Worm (Caenorhabditis elegans) whole organism, L1 larva: ENCODE results near the gene Y58A7A.5.

Experiments
- ces-1 ChIP-seq: fragments of 150-350 bp; optimal IDR thresholded peaks from 2 replicates; lab custom pipeline; 2014; ENCODE audit warnings: missing biosample characterization, missing genetic modification reagents, missing genetic modification characterization
- dpl-1 ChIP-seq, 3 experiments: fragments of 150-350 bp in 2 of 3; sonication (generic microtip) in 1 of 3; optimal IDR thresholded peaks; 2 replicates each; lab custom pipeline; 2014 to 2017; ENCODE audit warnings: missing biosample characterization in 3 of 3, missing genetic modification characterization in 3 of 3, missing genetic modification reagents in 3 of 3
- elt-3 ChIP-seq, 6 experiments: fragments of 150-350 bp in 1 of 6; sonication (generic microtip); optimal IDR thresholded peaks; 2 replicates each; lab custom pipeline; 2017 to 2018; ENCODE audit warnings: missing biosample characterization in 6 of 6, missing genetic modification characterization in 6 of 6, inconsistent platforms in 1 of 6
- fkh-10 ChIP-seq: sonication (generic microtip); optimal IDR thresholded peaks from 2 replicates; lab custom pipeline; 2017; ENCODE audit warnings: missing biosample characterization, missing genetic modification reagents, missing genetic modification characterization
- fos-1 ChIP-seq: fragments of 150-350 bp; optimal IDR thresholded peaks from 2 replicates; lab custom pipeline; 2014; ENCODE audit warnings: missing biosample characterization, missing genetic modification characterization
- mdl-1 ChIP-seq, 2 experiments: fragments of 150-350 bp; optimal IDR thresholded peaks; 2 replicates each; lab custom pipeline; 2014 to 2017; ENCODE audit warnings: missing biosample characterization in 2 of 2, missing genetic modification characterization in 2 of 2, inconsistent platforms in 1 of 2
- nhr-84 ChIP-seq: sonication (generic microtip); optimal IDR thresholded peaks from 2 replicates; lab custom pipeline; 2017; ENCODE audit warnings: missing biosample characterization, missing genetic modification characterization
- nhr-90 ChIP-seq: sonication (generic microtip); optimal IDR thresholded peaks from 2 replicates; lab custom pipeline; 2016; ENCODE audit warnings: mild to moderate bottlenecking, missing genetic modification characterization, missing compliant biosample characterization; ENCODE audit not compliant: poor library complexity
- pag-3 ChIP-seq: sonication (generic microtip); optimal IDR thresholded peaks from 2 replicates; lab custom pipeline; 2017; ENCODE audit warnings: missing genetic modification characterization, mild to moderate bottlenecking, missing compliant biosample characterization, antibody characterized with exemption, borderline replicate concordance; ENCODE audit not compliant: insufficient read depth
- snpc-4 ChIP-seq: fragments of 150-350 bp; optimal IDR thresholded peaks from 2 replicates; lab custom pipeline; 2014; ENCODE audit warnings: missing biosample characterization, missing genetic modification characterization
- tbx-2 ChIP-seq: sonication (generic microtip); optimal IDR thresholded peaks from 2 replicates; lab custom pipeline; 2016; ENCODE audit warnings: missing genetic modification characterization, missing compliant biosample characterization
- unc-130 ChIP-seq: fragments of 150-350 bp; optimal IDR thresholded peaks from 2 replicates; lab custom pipeline; 2017; ENCODE audit warnings: missing biosample characterization, missing genetic modification characterization, inconsistent platforms
- unc-62 ChIP-seq: fragments of 150-350 bp; optimal IDR thresholded peaks from 2 replicates; lab custom pipeline; 2014; ENCODE audit warnings: missing biosample characterization, missing genetic modification reagents, missing genetic modification characterization
- zag-1 ChIP-seq: fragments of 150-350 bp; optimal IDR thresholded peaks from 2 replicates; lab custom pipeline; 2014; ENCODE audit warnings: missing biosample characterization, missing genetic modification characterization

- TF ChIP-seq fos-1: no peak
- no peak for TF ChIP-seq dpl-1 (GFP tag; optimal IDR thresholded peaks at IDR 0.05; lab: Kevin White, UChicago)
- TF ChIP-seq pag-3 (tag; lab: Kevin White, UChicago): no peak
- no peak for TF ChIP-seq zag-1
- TF ChIP-seq ces-1: no peak
- TF ChIP-seq unc-130 (tag; lab: Kevin White, UChicago): no peak
- TF ChIP-seq fkh-10 (GFP tag; lab: Kevin White, UChicago): peak; percentile 81
- no peak for TF ChIP-seq nhr-84 (tag; lab: Kevin White, UChicago)
- no peak for TF ChIP-seq unc-62 (GFP tag; lab: Kevin White, UChicago)
- no peak for TF ChIP-seq elt-3 (tag; optimal IDR thresholded peaks at IDR 0.05; lab: Kevin White, UChicago)
- no peak for TF ChIP-seq tbx-2 (tag; lab: Kevin White, UChicago)
- TF ChIP-seq mdl-1 (tag; optimal IDR thresholded peaks at IDR 0.05; lab: Kevin White, UChicago): no peak
- no peak for TF ChIP-seq nhr-90 (tag; lab: Kevin White, UChicago)
- no peak for TF ChIP-seq snpc-4 (tag; lab: Kevin White, UChicago)
Measured at ce11 chrV:5126793-5127192, 40.0 kb upstream of the Y58A7A.5 start, which contains the start of gene F14F9.5.
